Fruit fly (Drosophila melanogaster) whole organism, embryonic: Measurements from ENCODE around the gene CG14715.

Source experiments
- CG10654 ChIP-seq: fragments of 200-800 bp; sonication (Bioruptor generic); optimal IDR thresholded peaks from 2 replicates; lab custom pipeline; 2016; ENCODE audit warnings: missing biosample characterization, missing genetic modification characterization
- CG10959 ChIP-seq: fragments of 200-800 bp; sonication (Bioruptor generic); IDR thresholded peaks from 2 replicates; pipeline ENCODE4 v1.3.6; 2022; ENCODE audit warnings: missing biosample characterization, missing genetic modification characterization
- CG11696 ChIP-seq: fragments of 200-800 bp; sonication (Bioruptor generic); IDR thresholded peaks from 2 replicates; pipeline ENCODE4 v1.3.6; 2022; ENCODE audit warnings: missing biosample characterization, missing genetic modification characterization
- CG11723 ChIP-seq: fragments of 200-800 bp; sonication (Bioruptor generic); optimal IDR thresholded peaks from 2 replicates; lab custom pipeline; 2017; ENCODE audit warnings: missing biosample characterization, mild to moderate bottlenecking, missing genetic modification characterization
- CG12155 ChIP-seq: fragments of 200-800 bp; sonication (Bioruptor generic); optimal IDR thresholded peaks from 3 replicates; lab custom pipeline; 2016; ENCODE audit warnings: missing biosample characterization, missing genetic modification characterization
- CG13296 ChIP-seq: fragments of 200-800 bp; sonication (Bioruptor generic); optimal IDR thresholded peaks from 3 replicates; lab custom pipeline; 2018; ENCODE audit warnings: missing biosample characterization, mild to moderate bottlenecking, missing genetic modification characterization
- CG13894 ChIP-seq: fragments of 200-800 bp; sonication (Bioruptor generic); optimal IDR thresholded peaks from 3 replicates; lab custom pipeline; 2018; ENCODE audit warnings: missing biosample characterization, mild to moderate bottlenecking, missing genetic modification characterization, moderate library complexity
- CG14860 ChIP-seq: fragments of 200-800 bp; sonication (Bioruptor generic); IDR thresholded peaks from 3 replicates; pipeline ENCODE4 v1.3.6; 2022; ENCODE audit warnings: missing biosample characterization, missing genetic modification characterization; ENCODE audit not compliant: partially characterized antibody
- CG14965 ChIP-seq: fragments of 200-800 bp; sonication (Bioruptor generic); optimal IDR thresholded peaks from 2 replicates; lab custom pipeline; 2016; ENCODE audit warnings: missing biosample characterization, missing genetic modification characterization, borderline replicate concordance
- CG1602 ChIP-seq: fragments of 200-800 bp; sonication (Bioruptor generic); optimal IDR thresholded peaks from 3 replicates; lab custom pipeline; 2016; ENCODE audit warnings: missing biosample characterization, missing genetic modification characterization
- CG17361 ChIP-seq: fragments of 200-800 bp; sonication (Bioruptor generic); IDR thresholded peaks from 3 replicates; pipeline ENCODE4 v1.3.6; 2022; ENCODE audit warnings: missing biosample characterization, missing genetic modification characterization
- CG1832 ChIP-seq: fragments of 200-800 bp; sonication (Bioruptor generic); optimal IDR thresholded peaks from 2 replicates; lab custom pipeline; 2017; ENCODE audit warnings: missing biosample characterization, mild to moderate bottlenecking, missing genetic modification characterization, inconsistent platforms
- CG2129 ChIP-seq: fragments of 200-800 bp; sonication (Bioruptor generic); IDR thresholded peaks from 2 replicates; pipeline ENCODE4 v1.3.6; 2022; ENCODE audit warnings: missing biosample characterization, missing genetic modification characterization; ENCODE audit not compliant: partially characterized antibody
- CG2678 ChIP-seq: fragments of 200-800 bp; sonication (Bioruptor generic); optimal IDR thresholded peaks from 3 replicates; lab custom pipeline; 2019; ENCODE audit warnings: missing biosample characterization, mild to moderate bottlenecking, missing genetic modification characterization, moderate library complexity
- CG2875 ChIP-seq: fragments of 200-800 bp; sonication (Bioruptor generic); optimal IDR thresholded peaks from 2 replicates; lab custom pipeline; 2017; ENCODE audit warnings: missing biosample characterization, mild to moderate bottlenecking, missing genetic modification characterization, missing genetic modification reagents
- CG3163 ChIP-seq: fragments of 200-800 bp; sonication (Bioruptor generic); optimal IDR thresholded peaks from 3 replicates; lab custom pipeline; 2016; ENCODE audit warnings: missing biosample characterization, missing genetic modification characterization
- CG32772 ChIP-seq: fragments of 200-800 bp; sonication (Bioruptor generic); IDR thresholded peaks from 2 replicates; pipeline ENCODE4 v1.3.6; 2022; ENCODE audit warnings: missing biosample characterization, missing genetic modification characterization
- CG34376 ChIP-seq: fragments of 200-800 bp; sonication (Bioruptor generic); optimal IDR thresholded peaks from 2 replicates; lab custom pipeline; 2018; ENCODE audit warnings: missing biosample characterization, mild to moderate bottlenecking, missing genetic modification characterization
- CG4282 ChIP-seq: fragments of 200-800 bp; sonication (Bioruptor generic); optimal IDR thresholded peaks from 2 replicates; lab custom pipeline; 2016; ENCODE audit warnings: missing biosample characterization, missing genetic modification characterization
- CG6175 ChIP-seq: fragments of 200-800 bp; sonication (Bioruptor generic); IDR thresholded peaks from 3 replicates; pipeline ENCODE4 v1.3.6; 2022; ENCODE audit warnings: missing biosample characterization, missing genetic modification characterization
- CG6683 ChIP-seq: fragments of 200-800 bp; sonication (Bioruptor generic); optimal IDR thresholded peaks from 2 replicates; lab custom pipeline; 2017; ENCODE audit warnings: missing biosample characterization, mild to moderate bottlenecking, missing genetic modification characterization, missing genetic modification reagents
- CG6854 ChIP-seq: fragments of 200-800 bp; sonication (Bioruptor generic); optimal IDR thresholded peaks from 3 replicates; lab custom pipeline; 2017; ENCODE audit warnings: missing biosample characterization, mild to moderate bottlenecking, missing genetic modification characterization
- CG7372 ChIP-seq: fragments of 200-800 bp; sonication (Bioruptor generic); IDR thresholded peaks from 2 replicates; pipeline ENCODE4 v1.3.6; 2022; ENCODE audit warnings: missing biosample characterization, missing genetic modification characterization
- CG7839 ChIP-seq: fragments of 200-800 bp; sonication (Bioruptor generic); optimal IDR thresholded peaks from 3 replicates; lab custom pipeline; 2018; ENCODE audit warnings: missing biosample characterization, mild to moderate bottlenecking, missing genetic modification characterization, moderate library complexity
- CG7987 ChIP-seq: fragments of 200-800 bp; sonication (Bioruptor generic); optimal IDR thresholded peaks from 2 replicates; lab custom pipeline; 2018; ENCODE audit warnings: missing biosample characterization, mild to moderate bottlenecking, missing genetic modification characterization, moderate library complexity
- CG8765 ChIP-seq: fragments of 200-800 bp; sonication (Bioruptor generic); IDR thresholded peaks from 2 replicates; pipeline ENCODE4 v1.3.6; 2022; ENCODE audit warnings: missing biosample characterization, missing genetic modification characterization
- CG9876 ChIP-seq: fragments of 200-800 bp; sonication (Bioruptor generic); optimal IDR thresholded peaks from 2 replicates; lab custom pipeline; 2016; ENCODE audit warnings: missing biosample characterization, missing genetic modification characterization
- Dip2 ChIP-seq: fragments of 200-800 bp; sonication (Bioruptor generic); IDR thresholded peaks from 2 replicates; pipeline ENCODE4 v1.3.6; 2022; ENCODE audit warnings: missing biosample characterization, missing genetic modification characterization
- E2f1 ChIP-seq: fragments of 200-800 bp; sonication (Bioruptor generic); IDR thresholded peaks from 2 replicates; pipeline ENCODE4 v1.3.6; 2022; ENCODE audit warnings: missing biosample characterization, missing genetic modification characterization
- ERR ChIP-seq: fragments of 200-800 bp; sonication (Bioruptor generic); optimal IDR thresholded peaks from 2 replicates; lab custom pipeline; 2016; ENCODE audit warnings: missing biosample characterization, missing genetic modification characterization
- Fer2 ChIP-seq: fragments of 200-800 bp; sonication (Bioruptor generic); optimal IDR thresholded peaks from 2 replicates; lab custom pipeline; 2018; ENCODE audit warnings: missing biosample characterization, mild to moderate bottlenecking, missing genetic modification characterization, moderate library complexity
- Fer3 ChIP-seq: fragments of 200-800 bp; sonication (Bioruptor generic); optimal IDR thresholded peaks from 2 replicates; lab custom pipeline; 2018; ENCODE audit warnings: missing biosample characterization, mild to moderate bottlenecking, missing genetic modification characterization, moderate library complexity
- Hr3 ChIP-seq: fragments of 200-800 bp; sonication (Bioruptor generic); optimal IDR thresholded peaks from 3 replicates; lab custom pipeline; 2016; ENCODE audit warnings: missing biosample characterization, missing genetic modification characterization
- Kr ChIP-seq: fragments of 200-800 bp; sonication (Bioruptor generic); optimal IDR thresholded peaks from 2 replicates; lab custom pipeline; 2017; ENCODE audit warnings: missing biosample characterization, mild to moderate bottlenecking, missing genetic modification characterization
- Lhr ChIP-seq: fragments of 200-800 bp; sonication (Bioruptor generic); optimal IDR thresholded peaks from 3 replicates; lab custom pipeline; 2017; ENCODE audit warnings: mild to moderate bottlenecking, missing biosample characterization, missing genetic modification reagents, missing genetic modification characterization
- MBD-R2 ChIP-seq: fragments of 200-800 bp; sonication (Bioruptor generic); IDR thresholded peaks from 2 replicates; pipeline ENCODE4 v1.3.6; 2022; ENCODE audit warnings: missing biosample characterization, missing genetic modification characterization
- Med ChIP-seq: fragments of 200-800 bp; sonication (Bioruptor generic); peaks from one replicate; lab custom pipeline; 2016; ENCODE audit warnings: missing biosample characterization, missing genetic modification characterization, mild to moderate bottlenecking, inconsistent platforms, moderate library complexity
- Nf-YC ChIP-seq: fragments of 200-800 bp; optimal IDR thresholded peaks from 3 replicates; lab custom pipeline; 2019; ENCODE audit warnings: missing biosample characterization, mild to moderate bottlenecking, missing genetic modification characterization, moderate library complexity
- Pdp1 ChIP-seq, 2 experiments: fragments of 200-800 bp; sonication (Bioruptor generic); optimal IDR thresholded peaks; 3 replicates each; lab custom pipeline; 2016; ENCODE audit warnings: missing biosample characterization in 2 of 2, missing genetic modification characterization in 2 of 2, mild to moderate bottlenecking in 1 of 2, moderate library complexity in 1 of 2
- Taf1 ChIP-seq: fragments of 200-800 bp; sonication (Bioruptor generic); IDR thresholded peaks from 2 replicates; pipeline ENCODE4 v1.3.6; 2022; ENCODE audit warnings: missing biosample characterization, missing genetic modification characterization
- bsh ChIP-seq, 2 experiments: fragments of 200-800 bp; sonication (Bioruptor generic); optimal IDR thresholded peaks; 2 replicates each; lab custom pipeline; 2017 to 2018; ENCODE audit warnings: mild to moderate bottlenecking in 2 of 2, missing biosample characterization in 2 of 2, missing genetic modification characterization in 2 of 2, moderate library complexity in 1 of 2
- chm ChIP-seq: fragments of 200-800 bp; sonication (Bioruptor generic); IDR thresholded peaks from 2 replicates; pipeline ENCODE4 v1.3.6; 2022; ENCODE audit warnings: missing biosample characterization, missing genetic modification characterization
- crp ChIP-seq, 2 experiments: fragments of 200-800 bp; sonication (Bioruptor generic); optimal IDR thresholded peaks; 2 replicates in 1 of 2; 3 replicates in 1 of 2; lab custom pipeline; 2017; ENCODE audit warnings: missing biosample characterization in 2 of 2, missing genetic modification characterization in 2 of 2, mild to moderate bottlenecking in 1 of 2, moderate library complexity in 1 of 2
- gfzf ChIP-seq: fragments of 200-800 bp; sonication (Bioruptor generic); optimal IDR thresholded peaks from 2 replicates; lab custom pipeline; 2016; ENCODE audit warnings: missing biosample characterization, mild to moderate bottlenecking, missing genetic modification characterization, moderate library complexity
- h ChIP-seq: fragments of >200 bp; optimal IDR thresholded peaks from 2 replicates; lab custom pipeline; 2017
- kni ChIP-seq: fragments of 200-800 bp; sonication (Bioruptor generic); optimal IDR thresholded peaks from 3 replicates; lab custom pipeline; 2017; ENCODE audit warnings: mild to moderate bottlenecking, missing biosample characterization, missing genetic modification reagents, missing genetic modification characterization
- lilli ChIP-seq: fragments of 200-800 bp; sonication (Bioruptor generic); optimal IDR thresholded peaks from 3 replicates; lab custom pipeline; 2016; ENCODE audit warnings: missing biosample characterization, missing genetic modification characterization
- ro ChIP-seq: fragments of 200-800 bp; sonication (Bioruptor generic); IDR thresholded peaks from 2 replicates; pipeline ENCODE4 v1.3.6; 2022; ENCODE audit warnings: missing biosample characterization, missing genetic modification characterization
- slbo ChIP-seq: fragments of 200-800 bp; sonication (Bioruptor generic); IDR thresholded peaks from 2 replicates; pipeline ENCODE4 v1.3.6; 2022; ENCODE audit warnings: missing biosample characterization, missing genetic modification characterization
- so ChIP-seq: fragments of 200-800 bp; sonication (Bioruptor generic); IDR thresholded peaks from 3 replicates; pipeline ENCODE4 v1.3.6; 2022; ENCODE audit warnings: missing biosample characterization, missing genetic modification characterization
- wek ChIP-seq: fragments of 200-800 bp; sonication (Bioruptor generic); optimal IDR thresholded peaks from 3 replicates; lab custom pipeline; 2018; ENCODE audit warnings: missing biosample characterization, mild to moderate bottlenecking, missing genetic modification characterization, moderate library complexity

CG14715 gene

dm6 chr3R:11657786-11658193 lies 16.2 kb upstream of the CG14715 start (continued):
- TF ChIP-seq CG10959 (GFP tag; lab: Robert Waterston, UW), result no peak
- 0 out of 3 replicates have a peak, but pooled peaks have one; percentile 8 for TF ChIP-seq CG17361 (GFP tag; lab: Robert Waterston, UW)
- TF ChIP-seq CG7839 (tag; lab: Kevin White, UChicago), result peak; percentile 24
- no peak for TF ChIP-seq CG11696 (GFP tag; lab: Robert Waterston, UW)
- TF ChIP-seq wek (GFP tag; lab: Kevin White, UChicago), result no peak
- TF ChIP-seq CG1602 (GFP tag; lab: Kevin White, UChicago), result no peak
- no peak for TF ChIP-seq CG2875 (GFP tag; lab: Kevin White, UChicago)
- TF ChIP-seq Dip2, result no peak
- peak; percentile 32 for TF ChIP-seq Fer3 (tag; lab: Kevin White, UChicago)
- peak; percentile 61 for TF ChIP-seq lilli (GFP tag; lab: Kevin White, UChicago)
- TF ChIP-seq h, result no peak
- no peak for TF ChIP-seq CG10654
- TF ChIP-seq CG6175 (GFP tag; lab: Robert Waterston, UW), result no peak
- TF ChIP-seq CG7987 (GFP tag; lab: Kevin White, UChicago), result no peak
- peak; percentile 73 for TF ChIP-seq slbo
- no peak for TF ChIP-seq CG7372 (GFP tag; lab: Robert Waterston, UW)
- TF ChIP-seq Kr (GFP tag; lab: Kevin White, UChicago), result no peak
- TF ChIP-seq Lhr (GFP tag; lab: Kevin White, UChicago), result no peak
- no peak for TF ChIP-seq ro
- TF ChIP-seq Fer2, result no peak
- peak; percentile 12; the same call in 1 of the 2 replicates for TF ChIP-seq Taf1 (GFP tag; lab: Robert Waterston, UW)
- TF ChIP-seq CG6854, result no peak
- no peak for TF ChIP-seq CG2129 (GFP tag; lab: Robert Waterston, UW)
- TF ChIP-seq CG4282 (GFP tag; lab: Kevin White, UChicago), result no peak
- TF ChIP-seq bsh (GFP tag; optimal IDR thresholded peaks at IDR 0.05; lab: Kevin White, UChicago), result peak; percentile 59
- no peak for TF ChIP-seq CG9876 (GFP tag; lab: Kevin White, UChicago)
- no peak for TF ChIP-seq CG8765
- peak; percentile 26 for TF ChIP-seq CG12155 (GFP tag; lab: Kevin White, UChicago)
- TF ChIP-seq gfzf (GFP tag; lab: Kevin White, UChicago), result no peak
- no peak for TF ChIP-seq CG32772 (GFP tag; lab: Robert Waterston, UW)
- no peak for TF ChIP-seq MBD-R2
- TF ChIP-seq CG14860 (GFP tag; lab: Robert Waterston, UW), result no peak
- peak; percentile 15 to 43 for TF ChIP-seq Pdp1 (GFP tag; optimal IDR thresholded peaks at IDR 0.05; lab: Kevin White, UChicago)
- TF ChIP-seq ERR (GFP tag; lab: Kevin White, UChicago), result no peak
- no peak for TF ChIP-seq CG13296 (GFP tag; lab: Kevin White, UChicago)
- no peak for TF ChIP-seq so (GFP tag; lab: Robert Waterston, UW)
- no peak for TF ChIP-seq CG14965 (GFP tag; lab: Kevin White, UChicago)
- TF ChIP-seq Nf-YC (tag; lab: Kevin White, UChicago), result peak; percentile 26
- no peak for TF ChIP-seq Hr3 (GFP tag; lab: Kevin White, UChicago)
- peak; percentile 68 for TF ChIP-seq CG13894 (tag; lab: Kevin White, UChicago)
- no peak for TF ChIP-seq CG6683 (GFP tag; lab: Kevin White, UChicago)
- no peak for TF ChIP-seq crp (GFP tag; optimal IDR thresholded peaks at IDR 0.05; lab: Kevin White, UChicago)
- TF ChIP-seq CG11723 (GFP tag; lab: Kevin White, UChicago), result no peak
- no peak for TF ChIP-seq chm (GFP tag; lab: Robert Waterston, UW)
- TF ChIP-seq Med (GFP tag; lab: Kevin White, UChicago), result peak; percentile 81
- no peak for TF ChIP-seq CG3163
- peak; percentile 77 for TF ChIP-seq kni (GFP tag; lab: Kevin White, UChicago)
- peak; percentile 52 for TF ChIP-seq CG2678 (tag; lab: Kevin White, UChicago)
- TF ChIP-seq E2f1 (GFP tag; lab: Robert Waterston, UW), result peak; percentile 33; the same call in 1 of the 2 replicates
- TF ChIP-seq CG34376 (GFP tag; lab: Kevin White, UChicago), result no peak
- TF ChIP-seq CG1832 (GFP tag; lab: Kevin White, UChicago), result no peak
